Fruit fly (Drosophila melanogaster) whole organism, embryonic: ENCODE data around the gene Ir75d.

Experiments
- B-H2 ChIP-seq: fragments of 200-800 bp; sonication (Bioruptor generic); optimal IDR thresholded peaks from 2 replicates; lab custom pipeline; 2018; ENCODE audit warnings: missing biosample characterization, mild to moderate bottlenecking, missing genetic modification characterization
- CG1024 ChIP-seq: fragments of 200-800 bp; sonication (Bioruptor generic); IDR thresholded peaks from 2 replicates; pipeline ENCODE4 v1.3.6; 2022; ENCODE audit warnings: missing biosample characterization, missing genetic modification characterization
- CG10267 ChIP-seq: fragments of 200-800 bp; sonication (Bioruptor generic); optimal IDR thresholded peaks from 2 replicates; lab custom pipeline; 2018; ENCODE audit warnings: missing biosample characterization, mild to moderate bottlenecking, missing genetic modification characterization, moderate library complexity
- CG14441 ChIP-seq: fragments of 200-800 bp; sonication (Bioruptor generic); IDR thresholded peaks from 2 replicates; pipeline ENCODE4 v1.3.6; 2022; ENCODE audit warnings: missing biosample characterization, missing genetic modification characterization
- CG14667 ChIP-seq: fragments of 200-800 bp; sonication (Bioruptor generic); IDR thresholded peaks from 2 replicates; pipeline ENCODE4 v1.3.6; 2022; ENCODE audit warnings: missing biosample characterization, missing genetic modification characterization
- CG16815 ChIP-seq: fragments of 200-800 bp; sonication (Bioruptor generic); optimal IDR thresholded peaks from 3 replicates; lab custom pipeline; 2017; ENCODE audit warnings: missing biosample characterization, mild to moderate bottlenecking, missing genetic modification characterization
- CG16863 ChIP-seq: fragments of 200-800 bp; sonication (Bioruptor generic); optimal IDR thresholded peaks from 3 replicates; lab custom pipeline; 2016; ENCODE audit warnings: missing biosample characterization, missing genetic modification characterization
- CG17328 ChIP-seq: fragments of 200-800 bp; sonication (Bioruptor generic); IDR thresholded peaks from 2 replicates; pipeline ENCODE4 v1.3.6; 2022; ENCODE audit warnings: missing biosample characterization, missing genetic modification characterization
- CG18476 ChIP-seq: fragments of 200-800 bp; sonication (Bioruptor generic); optimal IDR thresholded peaks from 2 replicates; lab custom pipeline; 2016; ENCODE audit warnings: missing biosample characterization, mild to moderate bottlenecking, missing genetic modification characterization
- CG2199 ChIP-seq: fragments of 200-800 bp; sonication (Bioruptor generic); IDR thresholded peaks from 3 replicates; pipeline ENCODE4 v1.3.6; 2022; ENCODE audit warnings: missing biosample characterization, missing genetic modification characterization
- CG32532 ChIP-seq: fragments of 200-800 bp; sonication (Bioruptor generic); IDR thresholded peaks from 2 replicates; pipeline ENCODE4 v1.3.6; 2022; ENCODE audit warnings: missing biosample characterization, missing genetic modification characterization
- CG32772 ChIP-seq: fragments of 200-800 bp; sonication (Bioruptor generic); IDR thresholded peaks from 2 replicates; pipeline ENCODE4 v1.3.6; 2022; ENCODE audit warnings: missing biosample characterization, missing genetic modification characterization
- CG33213 ChIP-seq: fragments of 200-800 bp; sonication (Bioruptor generic); optimal IDR thresholded peaks from 3 replicates; lab custom pipeline; 2016; ENCODE audit warnings: missing biosample characterization, missing genetic modification characterization
- CG6689 ChIP-seq: fragments of 200-800 bp; sonication (Bioruptor generic); IDR thresholded peaks from 2 replicates; pipeline ENCODE4 v1.3.6; 2022; ENCODE audit warnings: missing biosample characterization, missing genetic modification characterization
- CG9215 ChIP-seq: fragments of 200-800 bp; sonication (Bioruptor generic); IDR thresholded peaks from 2 replicates; pipeline ENCODE4 v1.3.6; 2022; ENCODE audit warnings: missing biosample characterization, missing genetic modification characterization
- CG9609 ChIP-seq: fragments of 200-800 bp; sonication (Bioruptor generic); optimal IDR thresholded peaks from 3 replicates; lab custom pipeline; 2016; ENCODE audit warnings: missing biosample characterization, missing genetic modification characterization
- D ChIP-seq, 2 experiments: fragments of 200-800 bp in 1 of 2; fragments of >200 bp in 1 of 2; sonication (Bioruptor generic) in 1 of 2; optimal IDR thresholded peaks; 2 replicates in 1 of 2; 3 replicates in 1 of 2; lab custom pipeline; 2017; ENCODE audit warnings: mild to moderate bottlenecking in 1 of 2, missing biosample characterization in 1 of 2, missing genetic modification characterization in 1 of 2, missing genetic modification reagents in 1 of 2
- D19A ChIP-seq: fragments of 200-800 bp; optimal IDR thresholded peaks from 3 replicates; lab custom pipeline; 2019; ENCODE audit warnings: missing biosample characterization, mild to moderate bottlenecking, missing genetic modification characterization, moderate library complexity
- Drgx ChIP-seq: fragments of 200-800 bp; sonication (Bioruptor generic); IDR thresholded peaks from 2 replicates; pipeline ENCODE4 v1.3.6; 2022; ENCODE audit warnings: missing biosample characterization, missing genetic modification characterization
- Eip74EF ChIP-seq, 2 experiments: fragments of 200-800 bp in 1 of 2; fragments of >200 bp in 1 of 2; sonication (Bioruptor generic) in 1 of 2; optimal IDR thresholded peaks; 2 replicates each; lab custom pipeline; 2017 to 2019; ENCODE audit warnings: missing biosample characterization in 2 of 2, missing genetic modification characterization in 2 of 2, mild to moderate bottlenecking in 1 of 2, moderate library complexity in 1 of 2
- Fer2 ChIP-seq: fragments of 200-800 bp; sonication (Bioruptor generic); optimal IDR thresholded peaks from 2 replicates; lab custom pipeline; 2018; ENCODE audit warnings: missing biosample characterization, mild to moderate bottlenecking, missing genetic modification characterization, moderate library complexity
- Med ChIP-seq: fragments of 200-800 bp; sonication (Bioruptor generic); peaks from one replicate; lab custom pipeline; 2016; ENCODE audit warnings: missing biosample characterization, missing genetic modification characterization, mild to moderate bottlenecking, inconsistent platforms, moderate library complexity
- Myb ChIP-seq: fragments of 200-800 bp; sonication (Bioruptor generic); optimal IDR thresholded peaks from 2 replicates; lab custom pipeline; 2016; ENCODE audit warnings: missing biosample characterization, missing genetic modification characterization
- Oli ChIP-seq: fragments of 200-800 bp; sonication (Bioruptor generic); optimal IDR thresholded peaks from 2 replicates; lab custom pipeline; 2018; ENCODE audit warnings: missing biosample characterization, mild to moderate bottlenecking, missing genetic modification characterization, moderate library complexity
- Xbp1 ChIP-seq: fragments of 200-800 bp; sonication (Bioruptor generic); optimal IDR thresholded peaks from 3 replicates; lab custom pipeline; 2016; ENCODE audit warnings: missing biosample characterization, mild to moderate bottlenecking, missing genetic modification characterization
- ab ChIP-seq: fragments of 200-800 bp; sonication (Bioruptor generic); optimal IDR thresholded peaks from 2 replicates; lab custom pipeline; 2016; ENCODE audit warnings: missing biosample characterization, missing genetic modification characterization
- bcd ChIP-seq: fragments of 200-800 bp; sonication (Bioruptor generic); optimal IDR thresholded peaks from 2 replicates; lab custom pipeline; 2017; ENCODE audit warnings: missing biosample characterization, mild to moderate bottlenecking, missing genetic modification characterization
- crc ChIP-seq: fragments of 200-800 bp; sonication (Bioruptor generic); optimal IDR thresholded peaks from 2 replicates; lab custom pipeline; 2016; ENCODE audit warnings: missing biosample characterization, missing genetic modification characterization
- dan ChIP-seq: fragments of 200-800 bp; sonication (Bioruptor generic); IDR thresholded peaks from 2 replicates; pipeline ENCODE4 v1.3.6; 2022; ENCODE audit warnings: missing biosample characterization, missing genetic modification characterization
- dimm ChIP-seq: fragments of 200-800 bp; sonication (Bioruptor generic); IDR thresholded peaks from 2 replicates; pipeline ENCODE4 v1.3.6; 2022; ENCODE audit warnings: missing biosample characterization, missing genetic modification characterization
- esg ChIP-seq: fragments of 200-800 bp; sonication (Bioruptor generic); conservative IDR thresholded peaks from 2 replicates; pipeline ENCODE4 v1.3.6; 2022; ENCODE audit warnings: missing biosample characterization, missing genetic modification characterization
- fru ChIP-seq: fragments of >200 bp; optimal IDR thresholded peaks from 2 replicates; lab custom pipeline; 2017
- hb ChIP-seq: fragments of 200-800 bp; sonication (Bioruptor generic); IDR thresholded peaks from 3 replicates; pipeline ENCODE4 v1.3.6; 2022; ENCODE audit warnings: missing biosample characterization, missing genetic modification characterization; ENCODE audit not compliant: partially characterized antibody
- insv ChIP-seq, 2 experiments: fragments of 200-800 bp; sonication (Bioruptor generic); optimal IDR thresholded peaks; 3 replicates each; lab custom pipeline; 2016 to 2018; ENCODE audit warnings: missing biosample characterization in 2 of 2, missing genetic modification characterization in 2 of 2
- ken ChIP-seq: fragments of 200-800 bp; sonication (Bioruptor generic); IDR thresholded peaks from 3 replicates; pipeline ENCODE4 v1.3.6; 2022; ENCODE audit warnings: missing biosample characterization, missing genetic modification characterization
- nerfin-2 ChIP-seq: fragments of 200-800 bp; sonication (Bioruptor generic); IDR thresholded peaks from 2 replicates; pipeline ENCODE4 v1.3.6; 2022; ENCODE audit warnings: missing biosample characterization, missing genetic modification characterization; ENCODE audit not compliant: partially characterized antibody
- sim ChIP-seq: fragments of 200-800 bp; sonication (Bioruptor generic); IDR thresholded peaks from 2 replicates; pipeline ENCODE4 v1.3.6; 2022; ENCODE audit warnings: missing biosample characterization, missing genetic modification characterization
- so ChIP-seq: fragments of 200-800 bp; sonication (Bioruptor generic); IDR thresholded peaks from 3 replicates; pipeline ENCODE4 v1.3.6; 2022; ENCODE audit warnings: missing biosample characterization, missing genetic modification characterization
- sr ChIP-seq: fragments of 200-800 bp; sonication (Bioruptor generic); IDR thresholded peaks from 3 replicates; pipeline ENCODE4 v1.3.6; 2022; ENCODE audit warnings: missing biosample characterization, missing genetic modification characterization
- trem ChIP-seq: fragments of 200-800 bp; optimal IDR thresholded peaks from 3 replicates; lab custom pipeline; 2019; ENCODE audit warnings: missing biosample characterization, mild to moderate bottlenecking, missing genetic modification characterization, moderate library complexity
- tup ChIP-seq: fragments of 200-800 bp; sonication (Bioruptor generic); optimal IDR thresholded peaks from 2 replicates; lab custom pipeline; 2016; ENCODE audit warnings: missing biosample characterization, mild to moderate bottlenecking, missing genetic modification characterization, moderate library complexity

Ir75d gene

DNA sequence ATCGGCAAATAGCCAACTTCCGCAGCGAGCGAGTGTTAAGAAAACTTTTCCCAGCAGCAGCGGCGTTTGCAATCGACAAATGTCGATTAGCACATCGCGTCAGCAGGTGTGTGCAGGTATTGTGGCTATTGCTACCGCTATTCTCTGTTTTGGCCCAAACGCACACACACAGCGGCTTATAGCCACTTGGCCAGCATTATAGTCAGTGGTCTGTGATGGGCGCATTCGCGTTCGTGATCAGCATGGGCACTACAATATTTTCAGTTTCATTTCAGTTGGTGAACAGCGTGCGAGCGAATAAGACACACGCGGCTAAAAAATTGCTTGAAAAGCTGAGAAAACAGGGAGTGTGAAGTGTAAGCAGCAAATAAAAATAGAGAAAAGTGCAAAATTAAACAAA, 39.4 kb upstream of the Ir75d start, which contains the start of gene CG6836 (continued):
- no peak for TF ChIP-seq dan (GFP tag; lab: Robert Waterston, UW)
- peak; percentile 28; the same call in 1 of the 3 replicates for TF ChIP-seq ken (GFP tag; lab: Robert Waterston, UW)
- no peak for TF ChIP-seq sim (GFP tag; lab: Robert Waterston, UW)
- no peak for TF ChIP-seq CG9609 (GFP tag; lab: Kevin White, UChicago)
- TF ChIP-seq nerfin-2 (GFP tag; lab: Robert Waterston, UW), result no peak
- no peak for TF ChIP-seq CG32772
- no peak for TF ChIP-seq bcd (GFP tag; lab: Kevin White, UChicago)
- TF ChIP-seq CG2199 (GFP tag; lab: Robert Waterston, UW), result no peak
- peak in 1 of 2 experiments; percentile 19 for TF ChIP-seq Eip74EF (GFP tag; optimal IDR thresholded peaks at IDR 0.05; lab: Kevin White, UChicago)
- no peak for TF ChIP-seq CG16815
- TF ChIP-seq esg (GFP tag; lab: Robert Waterston, UW), result no peak
- peak; percentile 64 for TF ChIP-seq Med (GFP tag; lab: Kevin White, UChicago)
- no peak for TF ChIP-seq Fer2 (tag; lab: Kevin White, UChicago)
- TF ChIP-seq trem (tag; lab: Kevin White, UChicago), result no peak
- TF ChIP-seq CG10267 (tag; lab: Kevin White, UChicago), result no peak
- no peak for TF ChIP-seq insv (GFP tag; optimal IDR thresholded peaks at IDR 0.05; lab: Kevin White, UChicago)
- no peak for TF ChIP-seq D (optimal IDR thresholded peaks at IDR 0.05; lab: Kevin White, UChicago)
- no peak for TF ChIP-seq D (GFP tag; optimal IDR thresholded peaks at IDR 0.05; lab: Kevin White, UChicago)
- TF ChIP-seq tup (GFP tag; lab: Kevin White, UChicago), result no peak
- peak; percentile 6; the same call in 1 of the 2 replicates for TF ChIP-seq CG6689
- no peak for TF ChIP-seq ab (GFP tag; lab: Kevin White, UChicago)
- 0 out of 2 replicates have a peak, but pooled peaks have one; percentile 38 for TF ChIP-seq CG14441 (GFP tag; lab: Robert Waterston, UW)
- no peak for TF ChIP-seq crc (GFP tag; lab: Kevin White, UChicago)
- no peak for TF ChIP-seq Xbp1 (GFP tag; lab: Kevin White, UChicago)
- TF ChIP-seq CG18476 (GFP tag; lab: Kevin White, UChicago), result no peak
- TF ChIP-seq Myb, result no peak
- no peak for TF ChIP-seq CG33213 (GFP tag; lab: Kevin White, UChicago)
- TF ChIP-seq fru (lab: Kevin White, UChicago), result no peak
- TF ChIP-seq CG16863 (GFP tag; lab: Kevin White, UChicago), result no peak
- no peak for TF ChIP-seq dimm
- no peak for TF ChIP-seq Oli (tag; lab: Kevin White, UChicago)
- no peak for TF ChIP-seq D19A (tag; lab: Kevin White, UChicago)
- TF ChIP-seq CG14667 (GFP tag; lab: Robert Waterston, UW), result 0 out of 2 replicates have a peak, but pooled peaks have one; percentile 6
- no peak for TF ChIP-seq so (GFP tag; lab: Robert Waterston, UW)
- TF ChIP-seq CG32532 (GFP tag; lab: Robert Waterston, UW), result no peak
- TF ChIP-seq sr (GFP tag; lab: Robert Waterston, UW), result 0 out of 3 replicates have a peak, but pooled peaks have one; percentile 9
- TF ChIP-seq Drgx (GFP tag; lab: Robert Waterston, UW), result no peak
- TF ChIP-seq B-H2 (GFP tag; lab: Kevin White, UChicago), result no peak
- no peak for TF ChIP-seq hb (GFP tag; lab: Robert Waterston, UW)
- no peak for TF ChIP-seq CG9215 (GFP tag; lab: Robert Waterston, UW)
- TF ChIP-seq CG1024 (GFP tag; lab: Robert Waterston, UW), result no peak
- no peak for TF ChIP-seq CG17328 (GFP tag; lab: Robert Waterston, UW)
- TF ChIP-seq, all 482 proteins: peak for 19
